Fruit fly (Drosophila melanogaster) whole organism, embryonic: Measurements from ENCODE around the gene Drsl4.

Experiments
- CG10654 ChIP-seq: fragments of 200-800 bp; sonication (Bioruptor generic); optimal IDR thresholded peaks from 2 replicates; lab custom pipeline; 2016; ENCODE audit warnings: missing biosample characterization, missing genetic modification characterization
- CG11695 ChIP-seq: fragments of 200-800 bp; sonication (Bioruptor generic); IDR thresholded peaks from 3 replicates; pipeline ENCODE4 v1.3.6; 2022; ENCODE audit warnings: missing biosample characterization, missing genetic modification characterization
- HmgZ ChIP-seq: fragments of 200-800 bp; sonication (Bioruptor generic); optimal IDR thresholded peaks from 2 replicates; lab custom pipeline; 2018; ENCODE audit warnings: missing biosample characterization, mild to moderate bottlenecking, missing genetic modification characterization
- Hr78 ChIP-seq, 2 experiments: fragments of 200-800 bp in 1 of 2; fragments of >200 bp in 1 of 2; sonication (Bioruptor generic) in 1 of 2; optimal IDR thresholded peaks; 2 replicates each; lab custom pipeline; 2017 to 2019; ENCODE audit warnings: missing biosample characterization in 2 of 2, missing genetic modification characterization in 2 of 2, mild to moderate bottlenecking in 1 of 2, moderate library complexity in 1 of 2
- hth ChIP-seq: fragments of >200 bp; optimal IDR thresholded peaks from 2 replicates; lab custom pipeline; 2017; ENCODE audit warnings: inconsistent platforms
- mirr ChIP-seq: fragments of 200-800 bp; sonication (Bioruptor generic); optimal IDR thresholded peaks from 3 replicates; lab custom pipeline; 2018; ENCODE audit warnings: missing biosample characterization, mild to moderate bottlenecking, missing genetic modification characterization
- tin ChIP-seq: fragments of 200-800 bp; sonication (Bioruptor generic); optimal IDR thresholded peaks from 3 replicates; lab custom pipeline; 2016; ENCODE audit warnings: missing biosample characterization, missing genetic modification characterization

dm6 chr3L:3328771-3329170, 13.4 kb downstream of the Drsl4 start, which contains the start of gene Strip:
- TF ChIP-seq hth (no peak), mirr (GFP tag; lab: Kevin White, UChicago) (no peak), HmgZ (tag; lab: Kevin White, UChicago) (no peak), Hr78 (GFP tag; optimal IDR thresholded peaks at IDR 0.05; lab: Kevin White, UChicago) (no peak), CG11695 (GFP tag; lab: Robert Waterston, UW) (no peak), CG10654 (GFP tag; lab: Kevin White, UChicago) (no peak), tin (no peak)
